Worm (Caenorhabditis elegans) whole organism, L4 larva: ENCODE results near the gene fbxb-13.

ENCODE experiments used
- ZK546.5 ChIP-seq, 2 experiments: sonication (generic microtip); optimal IDR thresholded peaks; 2 replicates each; lab custom pipeline; 2017; ENCODE audit warnings: missing biosample characterization in 2 of 2, missing genetic modification characterization in 2 of 2
- ces-1 ChIP-seq: fragments of 150-350 bp; sonication (generic microtip); optimal IDR thresholded peaks from 4 replicates; lab custom pipeline; 2014; ENCODE audit warnings: missing biosample characterization, missing genetic modification reagents, missing genetic modification characterization
- ctbp-1 ChIP-seq: fragments of 200-800 bp; sonication (Bioruptor generic); IDR thresholded peaks from 2 replicates; pipeline ENCODE4 v1.3.6; 2022; ENCODE audit warnings: missing genetic modification reagents, missing genetic modification characterization, missing compliant biosample characterization
- egl-27 ChIP-seq: sonication (generic microtip); optimal IDR thresholded peaks from 3 replicates; lab custom pipeline; 2017; ENCODE audit warnings: missing biosample characterization, missing genetic modification reagents, missing genetic modification characterization
- hlh-30 ChIP-seq: sonication (generic microtip); optimal IDR thresholded peaks from 2 replicates; lab custom pipeline; 2017; ENCODE audit warnings: antibody characterized with exemption, mild to moderate bottlenecking, missing genetic modification characterization, missing compliant biosample characterization; ENCODE audit not compliant: insufficient read depth

DNA sequence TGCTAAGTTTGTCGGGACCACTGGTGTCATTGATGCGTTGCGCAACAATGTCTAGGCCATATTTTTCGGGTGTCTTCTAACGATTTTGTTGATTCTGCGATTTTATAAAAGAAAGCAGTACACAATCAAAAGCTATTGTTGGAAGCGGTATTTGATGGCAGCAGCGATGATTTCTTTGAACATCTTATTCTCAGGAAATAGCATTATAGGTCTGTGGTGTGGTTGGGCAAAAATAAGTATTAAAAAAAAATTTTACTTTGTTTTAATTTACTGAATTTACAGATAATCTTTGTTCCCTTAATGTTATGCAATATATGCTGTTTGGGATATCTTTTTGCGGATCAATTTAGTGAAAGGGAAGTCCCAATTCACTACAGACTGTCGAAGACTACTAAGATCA lies 31.0 kb upstream of the fbxb-13 start, which contains the start of gene F36H5.10:
- TF ChIP-seq egl-27 (tag; lab: Kevin White, UChicago) (no peak), hlh-30 (tag; lab: Kevin White, UChicago) (no peak), ces-1 (GFP tag; lab: Kevin White, UChicago) (no peak), ZK546.5 (tag; optimal IDR thresholded peaks at IDR 0.05; lab: Kevin White, UChicago) (no peak), ctbp-1 (GFP tag; lab: Robert Waterston, UW) (no peak)
